Fruit fly (Drosophila melanogaster): ENCODE measurements around the gene Ccp84Af.
A peak's percentile ranks its signal among the peaks of the same experiment; 100 is the strongest.

The Ccp84Af gene

dm6 chr3R:6665117-6665654, 24.9 kb downstream of the Ccp84Af start (continued):
- TF ChIP-seq CG1603 (tag; optimal IDR thresholded peaks at IDR 0.05) (peak; percentile 67), sens-2 (GFP tag; IDR thresholded peaks at IDR 0.05) (0 out of 2 replicates have a peak, but pooled peaks have one; percentile 15), wdn (GFP tag; IDR thresholded peaks at IDR 0.05) (no peak), CG3065 (GFP tag; optimal IDR thresholded peaks at IDR 0.05) (no peak), ERR (GFP tag; optimal IDR thresholded peaks at IDR 0.05) (no peak), Blimp-1 (GFP tag; optimal IDR thresholded peaks at IDR 0.05) (peak; percentile 37), HmgZ (tag; optimal IDR thresholded peaks at IDR 0.05) (no peak), CG9437 (GFP tag; optimal IDR thresholded peaks at IDR 0.05) (no peak), tap (tag; optimal IDR thresholded peaks at IDR 0.05) (no peak), Mrtf (GFP tag; IDR thresholded peaks at IDR 0.05) (no peak), CG34422 (GFP tag; IDR thresholded peaks at IDR 0.05) (no peak), CG10565 (GFP tag; optimal IDR thresholded peaks at IDR 0.05) (no peak), Drgx (GFP tag; IDR thresholded peaks at IDR 0.05) (no peak), org-1 (GFP tag; optimal IDR thresholded peaks at IDR 0.05) (peak; percentile 57), CG3281 (GFP tag; optimal IDR thresholded peaks at IDR 0.05) (no peak), CG8944 (GFP tag; optimal IDR thresholded peaks at IDR 0.05) (no peak)

- TF ChIP-seq fru (optimal IDR thresholded peaks at IDR 0.05): no peak
- peak; percentile 15 for TF ChIP-seq Sox102F (GFP tag; optimal IDR thresholded peaks at IDR 0.05)
- TF ChIP-seq Asciz (GFP tag; optimal IDR thresholded peaks at IDR 0.05): no peak
- TF ChIP-seq CG10274 (GFP tag; optimal IDR thresholded peaks at IDR 0.05): no peak
- TF ChIP-seq rib (GFP tag; IDR thresholded peaks at IDR 0.05): no peak
- no peak for TF ChIP-seq CG13894 (tag; optimal IDR thresholded peaks at IDR 0.05)
- TF ChIP-seq CG4404 (GFP tag; IDR thresholded peaks at IDR 0.05): no peak
- TF ChIP-seq HmgD (GFP tag; optimal IDR thresholded peaks at IDR 0.05): no peak
- no peak for TF ChIP-seq CG12744 (GFP tag; optimal IDR thresholded peaks at IDR 0.05)
- TF ChIP-seq Opbp (GFP tag; IDR thresholded peaks at IDR 0.05; ENCODE audit: partially characterized antibody): no peak
- TF ChIP-seq E2f1 (GFP tag; IDR thresholded peaks at IDR 0.05): no peak
- no peak for TF ChIP-seq Max (GFP tag; optimal IDR thresholded peaks at IDR 0.05)
- TF ChIP-seq NC2β (GFP tag; optimal IDR thresholded peaks at IDR 0.05): peak; percentile 10
- TF ChIP-seq gro (GFP tag; optimal IDR thresholded peaks at IDR 0.05): no peak
- no peak for TF ChIP-seq CG11085 (GFP tag; IDR thresholded peaks at IDR 0.05)
- TF ChIP-seq Neu2 (GFP tag; optimal IDR thresholded peaks at IDR 0.05; ENCODE audit: borderline replicate concordance): peak; percentile 39
- TF ChIP-seq CG17912 (GFP tag; optimal IDR thresholded peaks at IDR 0.05): peak; percentile 12
- TF ChIP-seq crc (GFP tag; optimal IDR thresholded peaks at IDR 0.05): no peak
- no peak for TF ChIP-seq CG11456 (GFP tag; IDR thresholded peaks at IDR 0.05)
- no peak for TF ChIP-seq bab2 (GFP tag; optimal IDR thresholded peaks at IDR 0.05)
- TF ChIP-seq Vsx1 (GFP tag; optimal IDR thresholded peaks at IDR 0.05): no peak
- TF ChIP-seq gem (tag; optimal IDR thresholded peaks at IDR 0.05): peak; percentile 29
- TF ChIP-seq Drgx (GFP tag; IDR thresholded peaks at IDR 0.05): 0 out of 2 replicates have a peak, but pooled peaks have one; percentile 10
- peak in 1 of 2 experiments; percentile 12 for TF ChIP-seq Pdp1 (GFP tag; optimal IDR thresholded peaks at IDR 0.05)
- peak; percentile 8 for TF ChIP-seq CG12104 (GFP tag; optimal IDR thresholded peaks at IDR 0.05)
- 0 out of 3 replicates have a peak, but pooled peaks have one; percentile 10 for TF ChIP-seq CG34224 (GFP tag; IDR thresholded peaks at IDR 0.05; ENCODE audit: partially characterized antibody)
- TF ChIP-seq pb (GFP tag; optimal IDR thresholded peaks at IDR 0.05): no peak
- TF ChIP-seq CG12236 (GFP tag; optimal IDR thresholded peaks at IDR 0.05): no peak
- TF ChIP-seq fu2 (GFP tag; optimal IDR thresholded peaks at IDR 0.05): no peak
- TF ChIP-seq CG10959 (GFP tag; IDR thresholded peaks at IDR 0.05): 0 out of 2 replicates have a peak, but pooled peaks have one; percentile 42
- no peak for TF ChIP-seq CG18764 (GFP tag; optimal IDR thresholded peaks at IDR 0.05)
- no peak for TF ChIP-seq ind (GFP tag; optimal IDR thresholded peaks at IDR 0.05)
- TF ChIP-seq dm (GFP tag; optimal IDR thresholded peaks at IDR 0.05): no peak
- TF ChIP-seq stwl (tag; optimal IDR thresholded peaks at IDR 0.05): peak; percentile 3
Measured at dm6 chr3R:6664371-6665116, 25.5 kb downstream of the Ccp84Af start.
